Worm (Caenorhabditis elegans) whole organism, midembryonic: ENCODE results near the gene C54F6.15.

Experiments
- T22C8.4 ChIP-seq: fragments of 200-800 bp; sonication (Bioruptor generic); IDR thresholded peaks from 2 replicates; pipeline ENCODE4 v1.3.6; 2022; ENCODE audit warnings: missing genetic modification characterization, missing compliant biosample characterization
- cog-1 ChIP-seq: sonication (generic microtip); optimal IDR thresholded peaks from 2 replicates; lab custom pipeline; 2016; ENCODE audit warnings: missing genetic modification characterization, missing compliant biosample characterization
- klf-2 ChIP-seq: fragments of 200-800 bp; sonication (Bioruptor generic); conservative IDR thresholded peaks from 2 replicates; pipeline ENCODE4 v1.3.6; 2022; ENCODE audit warnings: missing genetic modification reagents, missing genetic modification characterization, missing compliant biosample characterization
- med-1 ChIP-seq: sonication (generic microtip); optimal IDR thresholded peaks from 2 replicates; lab custom pipeline; 2017; ENCODE audit warnings: missing genetic modification characterization, mild to moderate bottlenecking, missing compliant biosample characterization, antibody characterized with exemption, missing genetic modification reagents; ENCODE audit not compliant: insufficient read depth
- ztf-23 ChIP-seq: fragments of 200-800 bp; sonication (Bioruptor generic); IDR thresholded peaks from 2 replicates; pipeline ENCODE4 v1.3.6; 2022; ENCODE audit warnings: missing genetic modification reagents, missing genetic modification characterization, missing compliant biosample characterization
- ztf-29 ChIP-seq: fragments of 200-800 bp; sonication (Bioruptor generic); IDR thresholded peaks from 2 replicates; pipeline ENCODE4 v1.3.6; 2022; ENCODE audit warnings: missing genetic modification reagents, missing genetic modification characterization, missing compliant biosample characterization

ce11 chrV:7538018-7538417, 15.8 kb upstream of the C54F6.15 start, which contains the start of gene C54F6.12:
- TF ChIP-seq T22C8.4 (GFP tag; lab: Robert Waterston, UW) (no peak), ztf-23 (no peak), med-1 (no peak), cog-1 (tag; lab: Kevin White, UChicago) (no peak), klf-2 (GFP tag; lab: Robert Waterston, UW) (no peak), ztf-29 (GFP tag; lab: Robert Waterston, UW) (no peak)
